Fruit fly (Drosophila melanogaster): ENCODE data around the gene dnt.

dnt gene

DNA sequence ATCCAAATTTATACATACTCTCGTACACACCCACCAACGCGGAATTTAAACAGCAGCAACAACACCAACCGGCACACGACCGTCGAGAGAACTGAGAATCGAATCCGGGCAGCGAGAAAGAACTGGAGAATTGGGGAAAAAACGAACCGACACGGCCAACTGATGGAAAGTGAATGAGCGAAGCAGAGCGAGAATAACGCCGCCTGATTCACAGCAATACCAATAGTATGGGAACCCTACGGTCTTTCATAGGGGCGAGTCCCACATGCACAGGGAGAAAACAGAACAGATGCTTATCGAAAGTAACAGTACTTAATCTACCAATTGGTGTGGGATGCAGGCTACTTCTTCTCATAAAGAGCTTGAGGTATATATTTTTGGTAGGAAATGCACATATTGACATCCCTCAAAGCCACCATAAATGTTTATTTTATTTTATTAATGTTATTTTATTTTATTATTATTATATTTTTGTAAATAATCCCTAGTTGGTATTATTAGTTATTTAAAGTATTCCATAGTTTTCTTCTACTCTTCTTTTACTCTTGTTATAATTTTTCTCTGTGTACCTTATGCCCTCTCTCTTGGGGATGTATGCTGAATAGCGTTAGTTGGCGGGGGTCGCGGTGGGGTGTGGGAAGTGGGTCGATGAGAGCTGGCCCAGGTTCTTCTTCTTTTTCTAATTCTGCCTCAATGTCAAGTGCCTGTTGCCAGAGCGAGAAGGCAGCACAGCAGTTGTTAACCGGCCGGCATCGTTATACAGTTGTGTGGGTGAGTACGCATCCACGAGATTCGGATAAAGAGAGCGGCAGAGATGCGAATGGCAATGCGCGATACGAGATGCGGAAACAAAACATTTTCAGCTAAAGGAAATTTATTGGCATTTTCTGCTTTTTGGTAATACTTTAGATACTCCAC is 35.5 kb upstream of the dnt start, which contains the start of gene CG17544 (continued):
- no peak for TF ChIP-seq Ravus (GFP tag; IDR thresholded peaks at IDR 0.05)
- peak; percentile 82 for TF ChIP-seq CG9437 (GFP tag; optimal IDR thresholded peaks at IDR 0.05)
- TF ChIP-seq CG1602 (GFP tag; optimal IDR thresholded peaks at IDR 0.05): peak; percentile 72
- TF ChIP-seq Hey (tag; optimal IDR thresholded peaks at IDR 0.05): no peak
- peak; percentile 77 for TF ChIP-seq oc (tag; optimal IDR thresholded peaks at IDR 0.05)
- TF ChIP-seq HLHmδ (GFP tag; optimal IDR thresholded peaks at IDR 0.05): peak; percentile 4
- peak; percentile 92 for TF ChIP-seq CG18262 (tag; optimal IDR thresholded peaks at IDR 0.05)
- TF ChIP-seq exex (tag; optimal IDR thresholded peaks at IDR 0.05): peak; percentile 37
- no peak for TF ChIP-seq usp (GFP tag; optimal IDR thresholded peaks at IDR 0.05)
- no peak for TF ChIP-seq CG15479 (GFP tag; optimal IDR thresholded peaks at IDR 0.05)
- TF ChIP-seq zen (tag; optimal IDR thresholded peaks at IDR 0.05): peak; percentile 62
- no peak for TF ChIP-seq peb (GFP tag; IDR thresholded peaks at IDR 0.05)
- no peak for TF ChIP-seq Dad (GFP tag; optimal IDR thresholded peaks at IDR 0.05)
- TF ChIP-seq CG18599 (GFP tag; optimal IDR thresholded peaks at IDR 0.05): peak; percentile 94
- TF ChIP-seq bcd (GFP tag; optimal IDR thresholded peaks at IDR 0.05): peak; percentile 80
- no peak for TF ChIP-seq CkIIα-i1 (GFP tag; IDR thresholded peaks at IDR 0.05)
- peak; percentile 52 for TF ChIP-seq CG4820 (GFP tag; optimal IDR thresholded peaks at IDR 0.05)
- TF ChIP-seq stc (GFP tag; IDR thresholded peaks at IDR 0.05): peak; percentile 7; the same call in 1 of the 2 replicates
- 0 out of 3 replicates have a peak, but pooled peaks have one; percentile 64 for TF ChIP-seq CG11695 (GFP tag; IDR thresholded peaks at IDR 0.05)
- peak; percentile 63 for TF ChIP-seq mam (GFP tag; optimal IDR thresholded peaks at IDR 0.05)
- no peak for TF ChIP-seq Bdp1 (GFP tag; optimal IDR thresholded peaks at IDR 0.05)
- no peak for TF ChIP-seq dimm (GFP tag; IDR thresholded peaks at IDR 0.05)
- TF ChIP-seq chif (GFP tag; optimal IDR thresholded peaks at IDR 0.05): peak; percentile 12 to 43
- TF ChIP-seq CG12659 (GFP tag; optimal IDR thresholded peaks at IDR 0.05): peak; percentile 82
- peak; percentile 75 for TF ChIP-seq CG31441 (GFP tag; IDR thresholded peaks at IDR 0.05)
- TF ChIP-seq CG11560 (tag; IDR thresholded peaks at IDR 0.05): 0 out of 3 replicates have a peak, but pooled peaks have one; percentile 8
- peak; percentile 62 for TF ChIP-seq sr (GFP tag; IDR thresholded peaks at IDR 0.05)
- TF ChIP-seq kah (GFP tag; optimal IDR thresholded peaks at IDR 0.05): peak; percentile 60
- no peak for TF ChIP-seq Doc2 (GFP tag; IDR thresholded peaks at IDR 0.05)
- no peak for TF ChIP-seq pita (GFP tag; optimal IDR thresholded peaks at IDR 0.05)
- TF ChIP-seq kay (GFP tag; optimal IDR thresholded peaks at IDR 0.05): peak; percentile 54
- TF ChIP-seq pan (optimal IDR thresholded peaks at IDR 0.05): no peak
- peak in 1 of 2 experiments; percentile 46 for TF ChIP-seq pan (GFP tag; optimal IDR thresholded peaks at IDR 0.05 in 1 of 2, IDR thresholded peaks at IDR 0.05 in 1 of 2)
- TF ChIP-seq Ets65A (GFP tag): peak; percentile 91
- TF ChIP-seq E2f2 (GFP tag; IDR thresholded peaks at IDR 0.05): peak; percentile 49; the same call in 1 of the 2 replicates
- no peak for TF ChIP-seq CG1529 (GFP tag; optimal IDR thresholded peaks at IDR 0.05)
- peak; percentile 4 for TF ChIP-seq CG17802 (tag; optimal IDR thresholded peaks at IDR 0.05)
- TF ChIP-seq Ssrp (tag; optimal IDR thresholded peaks at IDR 0.05): peak; percentile 76
- no peak for TF ChIP-seq yki (optimal IDR thresholded peaks at IDR 0.05)
- peak; percentile 68 for TF ChIP-seq Fer3 (tag; optimal IDR thresholded peaks at IDR 0.05)
- peak; percentile 54 for TF ChIP-seq pros (GFP tag; optimal IDR thresholded peaks at IDR 0.05)
- TF ChIP-seq corto (GFP tag; optimal IDR thresholded peaks at IDR 0.05): no peak
- peak; percentile 89 for TF ChIP-seq CG2712 (tag; optimal IDR thresholded peaks at IDR 0.05)
- peak; percentile 81 for TF ChIP-seq sug (tag; optimal IDR thresholded peaks at IDR 0.05)
- TF ChIP-seq hth (optimal IDR thresholded peaks at IDR 0.05): no peak
- peak; percentile 60; the same call in 1 of the 2 replicates for TF ChIP-seq sens-2 (GFP tag; IDR thresholded peaks at IDR 0.05)
- TF ChIP-seq zf30C (GFP tag; optimal IDR thresholded peaks at IDR 0.05): peak; percentile 83
- peak; percentile 40 for TF ChIP-seq CG15514 (GFP tag; optimal IDR thresholded peaks at IDR 0.05)
- TF ChIP-seq da (GFP tag; optimal IDR thresholded peaks at IDR 0.05): no peak
- peak; percentile 3 for TF ChIP-seq pfk (GFP tag; optimal IDR thresholded peaks at IDR 0.05)

Measured in whole organism, embryonic.